Fruit fly (Drosophila melanogaster) Kc167 (cell line): Measurements from ENCODE around the gene Ada2a.

Experiments
- Myc ChIP-seq: fragments of >200 bp; optimal IDR thresholded peaks from 2 replicates; lab custom pipeline; 2017; ENCODE audit warnings: missing external identifiers
- Sin3A ChIP-seq: fragments of >200 bp; optimal IDR thresholded peaks from 2 replicates; lab custom pipeline; 2018; ENCODE audit warnings: missing external identifiers
- h ChIP-seq: fragments of >200 bp; optimal IDR thresholded peaks from 3 replicates; lab custom pipeline; 2018; ENCODE audit warnings: missing external identifiers
- insv ChIP-seq: fragments of >200 bp; optimal IDR thresholded peaks from 3 replicates; lab custom pipeline; 2018; ENCODE audit warnings: missing external identifiers
- psq ChIP-seq: fragments of >200 bp; optimal IDR thresholded peaks from 2 replicates; lab custom pipeline; 2017; ENCODE audit warnings: missing external identifiers
- ttk ChIP-seq: sonication (Bioruptor generic); optimal IDR thresholded peaks from 2 replicates; lab custom pipeline; 2017; ENCODE audit warnings: missing external identifiers

- no peak for TF ChIP-seq psq (lab: Kevin White, UChicago)
- no peak for TF ChIP-seq h (lab: Kevin White, UChicago)
- TF ChIP-seq ttk = no peak
- TF ChIP-seq insv (lab: Kevin White, UChicago) = no peak
- TF ChIP-seq Sin3A (lab: Kevin White, UChicago) = no peak
- TF ChIP-seq Myc (lab: Kevin White, UChicago) = no peak
These were observed 33.4 kb upstream of the Ada2a start, which contains the start of gene CG7131 for dm6 chr3R:18288677-18289076.
